Fruit fly (Drosophila melanogaster) whole organism, embryonic: ENCODE results near the gene Pi3K68D.

Experiments used
- Asciz ChIP-seq: fragments of 200-800 bp; sonication (Bioruptor generic); optimal IDR thresholded peaks from 2 replicates; lab custom pipeline; 2017; ENCODE audit warnings: missing biosample characterization, mild to moderate bottlenecking, missing genetic modification characterization, missing genetic modification reagents
- CG10147 ChIP-seq: fragments of 200-800 bp; sonication (Bioruptor generic); optimal IDR thresholded peaks from 2 replicates; lab custom pipeline; 2019; ENCODE audit warnings: missing biosample characterization, mild to moderate bottlenecking, missing genetic modification characterization, moderate library complexity
- CG10321 ChIP-seq: fragments of 200-800 bp; sonication (Bioruptor generic); IDR thresholded peaks from 2 replicates; pipeline ENCODE4 v1.3.6; 2022; ENCODE audit warnings: missing biosample characterization, missing genetic modification characterization
- CG10959 ChIP-seq: fragments of 200-800 bp; sonication (Bioruptor generic); IDR thresholded peaks from 2 replicates; pipeline ENCODE4 v1.3.6; 2022; ENCODE audit warnings: missing biosample characterization, missing genetic modification characterization
- CG11093 ChIP-seq: fragments of 200-800 bp; sonication (Bioruptor generic); IDR thresholded peaks from 3 replicates; pipeline ENCODE4 v1.3.6; 2022; ENCODE audit warnings: missing biosample characterization, missing genetic modification characterization
- CG12659 ChIP-seq: fragments of 200-800 bp; sonication (Bioruptor generic); optimal IDR thresholded peaks from 3 replicates; lab custom pipeline; 2017; ENCODE audit warnings: mild to moderate bottlenecking, missing biosample characterization, missing genetic modification reagents, missing genetic modification characterization
- CG13123 ChIP-seq: fragments of 200-800 bp; sonication (Bioruptor generic); optimal IDR thresholded peaks from 2 replicates; lab custom pipeline; 2016; ENCODE audit warnings: missing biosample characterization, missing genetic modification characterization
- CG13287 ChIP-seq: fragments of 200-800 bp; sonication (Bioruptor generic); IDR thresholded peaks from 2 replicates; pipeline ENCODE4 v1.3.6; 2022; ENCODE audit warnings: missing biosample characterization, missing genetic modification characterization; ENCODE audit not compliant: partially characterized antibody
- CG13894 ChIP-seq: fragments of 200-800 bp; sonication (Bioruptor generic); optimal IDR thresholded peaks from 3 replicates; lab custom pipeline; 2018; ENCODE audit warnings: missing biosample characterization, mild to moderate bottlenecking, missing genetic modification characterization, moderate library complexity
- CG17385 ChIP-seq: fragments of 200-800 bp; sonication (Bioruptor generic); optimal IDR thresholded peaks from 3 replicates; lab custom pipeline; 2018; ENCODE audit warnings: missing biosample characterization, mild to moderate bottlenecking, missing genetic modification characterization
- CG18599 ChIP-seq: fragments of 200-800 bp; sonication (Bioruptor generic); optimal IDR thresholded peaks from 3 replicates; lab custom pipeline; 2017; ENCODE audit warnings: missing biosample characterization, missing genetic modification characterization, mild to moderate bottlenecking, moderate library complexity, missing genetic modification reagents
- CG18764 ChIP-seq: fragments of 200-800 bp; sonication (Bioruptor generic); optimal IDR thresholded peaks from 3 replicates; lab custom pipeline; 2016; ENCODE audit warnings: missing biosample characterization, missing genetic modification characterization
- CG31224 ChIP-seq: fragments of 200-800 bp; sonication (Bioruptor generic); IDR thresholded peaks from 2 replicates; pipeline ENCODE4 v1.3.6; 2022; ENCODE audit warnings: missing biosample characterization, missing genetic modification characterization
- CG32772 ChIP-seq: fragments of 200-800 bp; sonication (Bioruptor generic); IDR thresholded peaks from 2 replicates; pipeline ENCODE4 v1.3.6; 2022; ENCODE audit warnings: missing biosample characterization, missing genetic modification characterization
- CG33213 ChIP-seq: fragments of 200-800 bp; sonication (Bioruptor generic); optimal IDR thresholded peaks from 3 replicates; lab custom pipeline; 2016; ENCODE audit warnings: missing biosample characterization, missing genetic modification characterization
- CG3407 ChIP-seq: fragments of 200-800 bp; sonication (Bioruptor generic); optimal IDR thresholded peaks from 2 replicates; lab custom pipeline; 2018; ENCODE audit warnings: missing biosample characterization, mild to moderate bottlenecking, missing genetic modification characterization
- CG3726 ChIP-seq: fragments of 200-800 bp; sonication (Bioruptor generic); IDR thresholded peaks from 3 replicates; pipeline ENCODE4, ENCODE4 v1.3.6; 2022; ENCODE audit warnings: missing biosample characterization, missing genetic modification characterization
- CG4282 ChIP-seq: fragments of 200-800 bp; sonication (Bioruptor generic); optimal IDR thresholded peaks from 2 replicates; lab custom pipeline; 2016; ENCODE audit warnings: missing biosample characterization, missing genetic modification characterization
- CG4360 ChIP-seq: fragments of 200-800 bp; sonication (Bioruptor generic); IDR thresholded peaks from 2 replicates; pipeline ENCODE4 v1.3.6; 2022; ENCODE audit warnings: missing biosample characterization, missing genetic modification characterization
- CG4707 ChIP-seq: fragments of 200-800 bp; sonication (Bioruptor generic); optimal IDR thresholded peaks from 2 replicates; lab custom pipeline; 2018; ENCODE audit warnings: missing biosample characterization, mild to moderate bottlenecking, missing genetic modification characterization, moderate library complexity
- CG7963 ChIP-seq: fragments of 200-800 bp; sonication (Bioruptor generic); IDR thresholded peaks from 3 replicates; pipeline ENCODE4 v1.3.6; 2022; ENCODE audit warnings: missing biosample characterization, missing genetic modification characterization; ENCODE audit not compliant: partially characterized antibody
- CG8281 ChIP-seq: fragments of 200-800 bp; sonication (Bioruptor generic); optimal IDR thresholded peaks from 2 replicates; lab custom pipeline; 2018; ENCODE audit warnings: missing biosample characterization, mild to moderate bottlenecking, missing genetic modification characterization, moderate library complexity
- CG8765 ChIP-seq: fragments of 200-800 bp; sonication (Bioruptor generic); IDR thresholded peaks from 2 replicates; pipeline ENCODE4 v1.3.6; 2022; ENCODE audit warnings: missing biosample characterization, missing genetic modification characterization
- CG8924 ChIP-seq: fragments of 200-800 bp; optimal IDR thresholded peaks from 3 replicates; lab custom pipeline; 2019; ENCODE audit warnings: missing biosample characterization, mild to moderate bottlenecking, missing genetic modification characterization, moderate library complexity
- Drgx ChIP-seq: fragments of 200-800 bp; sonication (Bioruptor generic); IDR thresholded peaks from 2 replicates; pipeline ENCODE4 v1.3.6; 2022; ENCODE audit warnings: missing biosample characterization, missing genetic modification characterization
- H15 ChIP-seq: fragments of 200-800 bp; sonication (Bioruptor generic); IDR thresholded peaks from 3 replicates; pipeline ENCODE4 v1.3.6; 2022; ENCODE audit warnings: missing biosample characterization, missing genetic modification characterization
- H2.0 ChIP-seq: fragments of 200-800 bp; sonication (Bioruptor generic); IDR thresholded peaks from 2 replicates; pipeline ENCODE4 v1.3.6; 2022; ENCODE audit warnings: missing biosample characterization, missing genetic modification characterization
- HmgD ChIP-seq: fragments of 200-800 bp; sonication (Bioruptor generic); optimal IDR thresholded peaks from 3 replicates; lab custom pipeline; 2016; ENCODE audit warnings: missing biosample characterization, missing genetic modification characterization
- Lhr ChIP-seq: fragments of 200-800 bp; sonication (Bioruptor generic); optimal IDR thresholded peaks from 3 replicates; lab custom pipeline; 2017; ENCODE audit warnings: mild to moderate bottlenecking, missing biosample characterization, missing genetic modification reagents, missing genetic modification characterization
- MTF-1 ChIP-seq: fragments of 200-800 bp; sonication (Bioruptor generic); optimal IDR thresholded peaks from 2 replicates; lab custom pipeline; 2018; ENCODE audit warnings: missing biosample characterization, mild to moderate bottlenecking, missing genetic modification characterization, borderline replicate concordance
- NC2α ChIP-seq: fragments of 200-800 bp; sonication (Bioruptor generic); optimal IDR thresholded peaks from 2 replicates; lab custom pipeline; 2016; ENCODE audit warnings: missing biosample characterization, missing genetic modification characterization
- Oaz ChIP-seq: fragments of 200-800 bp; sonication (Bioruptor generic); IDR thresholded peaks from 2 replicates; pipeline ENCODE4 v1.3.6; 2022; ENCODE audit warnings: missing biosample characterization, missing genetic modification characterization
- Poxn ChIP-seq: fragments of 200-800 bp; sonication (Bioruptor generic); IDR thresholded peaks from 2 replicates; pipeline ENCODE4 v1.3.6; 2022; ENCODE audit warnings: missing biosample characterization, missing genetic modification characterization
- Usf ChIP-seq: fragments of 200-800 bp; sonication (Bioruptor generic); optimal IDR thresholded peaks from 2 replicates; lab custom pipeline; 2017; ENCODE audit warnings: missing genotype, missing biosample characterization, missing genetic modification characterization
- abd-A ChIP-seq: fragments of 200-800 bp; sonication (Bioruptor generic); optimal IDR thresholded peaks from 3 replicates; lab custom pipeline; 2019; ENCODE audit warnings: missing biosample characterization, mild to moderate bottlenecking, missing genetic modification characterization, moderate library complexity
- ap ChIP-seq: fragments of 200-800 bp; sonication (Bioruptor generic); IDR thresholded peaks from 2 replicates; pipeline ENCODE4 v1.3.6; 2022; ENCODE audit warnings: missing biosample characterization, missing genetic modification characterization
- az2 ChIP-seq: fragments of 200-800 bp; sonication (Bioruptor generic); optimal IDR thresholded peaks from 3 replicates; lab custom pipeline; 2016; ENCODE audit warnings: missing biosample characterization, missing genetic modification characterization
- ci ChIP-seq: fragments of 200-800 bp; sonication (Bioruptor generic); IDR thresholded peaks from 3 replicates; pipeline ENCODE4 v1.3.6; 2022; ENCODE audit warnings: missing biosample characterization, missing genetic modification characterization
- croc ChIP-seq: fragments of 200-800 bp; sonication (Bioruptor generic); conservative IDR thresholded peaks from 3 replicates; pipeline ENCODE4 v1.3.6; 2022; ENCODE audit warnings: missing biosample characterization, missing genetic modification characterization
- ham ChIP-seq: fragments of 200-800 bp; sonication (Bioruptor generic); IDR thresholded peaks from 2 replicates; pipeline ENCODE4 v1.3.6; 2022; ENCODE audit warnings: missing biosample characterization, missing genetic modification characterization
- lbe ChIP-seq: fragments of 200-800 bp; sonication (Bioruptor generic); optimal IDR thresholded peaks from 2 replicates; lab custom pipeline; 2016; ENCODE audit warnings: missing biosample characterization, mild to moderate bottlenecking, missing genetic modification characterization
- mam ChIP-seq: fragments of 200-800 bp; sonication (Bioruptor generic); optimal IDR thresholded peaks from 3 replicates; lab custom pipeline; 2016; ENCODE audit warnings: missing biosample characterization, missing genetic modification characterization
- odd ChIP-seq: fragments of 200-800 bp; sonication (Bioruptor generic); optimal IDR thresholded peaks from 2 replicates; lab custom pipeline; 2017; ENCODE audit warnings: missing biosample characterization, mild to moderate bottlenecking, missing genetic modification characterization
- org-1 ChIP-seq: fragments of 200-800 bp; sonication (Bioruptor generic); optimal IDR thresholded peaks from 2 replicates; lab custom pipeline; 2017; ENCODE audit warnings: missing biosample characterization, missing genetic modification characterization
- pho ChIP-seq: fragments of 200-800 bp; sonication (Bioruptor generic); optimal IDR thresholded peaks from 2 replicates; lab custom pipeline; 2016; ENCODE audit warnings: missing biosample characterization, missing genetic modification characterization
- pnt ChIP-seq: fragments of 200-800 bp; sonication (Bioruptor generic); optimal IDR thresholded peaks from 3 replicates; lab custom pipeline; 2016; ENCODE audit warnings: missing biosample characterization, missing genetic modification characterization
- sc ChIP-seq, 3 experiments: fragments of >200 bp in 2 of 3; fragments of 200-800 bp in 1 of 3; sonication (Bioruptor generic) in 1 of 3; optimal IDR thresholded peaks; 2 replicates in 2 of 3; 3 replicates in 1 of 3; lab custom pipeline; 2017; ENCODE audit warnings: mild to moderate bottlenecking in 1 of 3, missing biosample characterization in 1 of 3, missing genetic modification characterization in 1 of 3, missing genetic modification reagents in 1 of 3
- sim ChIP-seq: fragments of 200-800 bp; sonication (Bioruptor generic); IDR thresholded peaks from 2 replicates; pipeline ENCODE4 v1.3.6; 2022; ENCODE audit warnings: missing biosample characterization, missing genetic modification characterization
- slou ChIP-seq: fragments of 200-800 bp; sonication (Bioruptor generic); optimal IDR thresholded peaks from 3 replicates; lab custom pipeline; 2016; ENCODE audit warnings: missing biosample characterization, missing genetic modification characterization
- tin ChIP-seq: fragments of 200-800 bp; sonication (Bioruptor generic); optimal IDR thresholded peaks from 3 replicates; lab custom pipeline; 2016; ENCODE audit warnings: missing biosample characterization, missing genetic modification characterization
- usp ChIP-seq: fragments of >200 bp; optimal IDR thresholded peaks from 2 replicates; lab custom pipeline; 2017; ENCODE audit warnings: missing biosample characterization, missing genetic modification characterization

Pi3K68D gene

dm6 chr3L:11825560-11826153 is 35.8 kb upstream of the Pi3K68D start, which contains the start of gene CG32095 (continued):
- TF ChIP-seq Poxn (GFP tag; lab: Robert Waterston, UW) (no peak), CG13123 (GFP tag; lab: Kevin White, UChicago) (no peak), Usf (GFP tag; lab: Kevin White, UChicago) (no peak), ci (GFP tag; lab: Robert Waterston, UW) (no peak), MTF-1 (GFP tag; lab: Kevin White, UChicago) (no peak), CG33213 (GFP tag; lab: Kevin White, UChicago) (no peak), croc (GFP tag; lab: Robert Waterston, UW) (no peak), Lhr (no peak), ham (GFP tag; lab: Robert Waterston, UW) (no peak), CG31224 (GFP tag; lab: Robert Waterston, UW) (no peak), az2 (GFP tag; lab: Kevin White, UChicago) (no peak), ap (GFP tag; lab: Robert Waterston, UW) (no peak), CG8765 (GFP tag; lab: Robert Waterston, UW) (no peak), CG12659 (GFP tag; lab: Kevin White, UChicago) (no peak), Oaz (GFP tag; lab: Robert Waterston, UW) (no peak), CG4360 (peak; percentile 76), Drgx (GFP tag; lab: Robert Waterston, UW) (no peak), CG10321 (GFP tag; lab: Robert Waterston, UW) (no peak), sc (optimal IDR thresholded peaks at IDR 0.05; lab: Kevin White, UChicago) (no peak), sc (GFP tag; optimal IDR thresholded peaks at IDR 0.05; lab: Kevin White, UChicago) (no peak), CG17385 (GFP tag; lab: Kevin White, UChicago) (no peak), H15 (no peak), pho (no peak), slou (GFP tag; lab: Kevin White, UChicago) (no peak), usp (GFP tag; lab: Kevin White, UChicago) (no peak), CG18764 (no peak), Asciz (no peak), CG3726 (GFP tag; lab: Robert Waterston, UW) (no peak), CG13894 (no peak), CG3407 (GFP tag; lab: Kevin White, UChicago) (no peak), mam (GFP tag; lab: Kevin White, UChicago) (no peak), CG10959 (no peak), CG13287 (peak; percentile 90), tin (no peak), CG18599 (GFP tag; lab: Kevin White, UChicago) (no peak), CG4282 (GFP tag; lab: Kevin White, UChicago) (no peak), CG7963 (GFP tag; lab: Robert Waterston, UW) (peak; percentile 57; the same call in 2 of the 3 replicates), NC2α (no peak), CG4707 (GFP tag; lab: Kevin White, UChicago) (no peak), sim (GFP tag; lab: Robert Waterston, UW) (no peak), pnt (no peak), org-1 (GFP tag; lab: Kevin White, UChicago) (no peak), lbe (GFP tag; lab: Kevin White, UChicago) (no peak), CG32772 (GFP tag; lab: Robert Waterston, UW) (no peak), CG11093 (no peak), HmgD (GFP tag; lab: Kevin White, UChicago) (no peak), H2.0 (no peak), CG10147 (GFP tag; lab: Kevin White, UChicago) (no peak), CG8924 (tag; lab: Kevin White, UChicago) (no peak), abd-A (tag; lab: Kevin White, UChicago) (no peak), CG8281 (tag; lab: Kevin White, UChicago) (no peak), odd (no peak)
